Fruit fly (Drosophila melanogaster) whole organism, prepupa: ENCODE measurements around the gene lgs.

Experiments used
- CG1621 ChIP-seq: fragments of 200-800 bp; sonication (Bioruptor generic); optimal IDR thresholded peaks from 3 replicates; lab custom pipeline; 2018; ENCODE audit warnings: missing biosample characterization, mild to moderate bottlenecking, missing genetic modification characterization
- CG3919 ChIP-seq: fragments of 200-800 bp; sonication (Bioruptor generic); optimal IDR thresholded peaks from 3 replicates; lab custom pipeline; 2016; ENCODE audit warnings: missing biosample characterization, missing genetic modification characterization
- Sox102F ChIP-seq: fragments of 200-800 bp; sonication (Bioruptor generic); optimal IDR thresholded peaks from 2 replicates; lab custom pipeline; 2016; ENCODE audit warnings: missing biosample characterization, mild to moderate bottlenecking, missing genetic modification characterization
- dsx ChIP-seq: fragments of 200-800 bp; optimal IDR thresholded peaks from 3 replicates; lab custom pipeline; 2019; ENCODE audit warnings: missing biosample characterization, mild to moderate bottlenecking, missing genetic modification characterization, moderate library complexity; ENCODE audit not compliant: poor library complexity, severe bottlenecking

DNA sequence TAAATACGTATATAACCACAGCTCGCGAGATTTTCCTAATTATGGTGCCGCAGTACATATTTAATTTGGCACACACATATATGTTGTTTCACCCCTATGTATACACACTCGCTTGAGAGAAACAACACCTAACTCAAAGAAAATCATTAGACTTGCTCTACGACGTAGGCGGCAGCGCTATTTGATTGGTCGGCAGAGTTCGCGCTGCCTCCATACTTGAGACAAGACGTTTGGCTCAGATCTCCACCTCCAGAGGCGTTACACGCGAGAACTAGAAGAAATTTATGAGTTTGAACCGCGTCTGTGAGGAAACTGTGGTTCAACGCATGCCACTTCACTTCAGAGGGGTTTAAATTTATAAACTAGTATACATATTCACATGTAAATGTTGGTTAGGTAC lies 20.4 kb downstream of the lgs start:
- TF ChIP-seq CG1621 (tag; lab: Kevin White, UChicago) (no peak), CG3919 (GFP tag; lab: Kevin White, UChicago) (no peak), Sox102F (GFP tag; lab: Kevin White, UChicago) (no peak), dsx (GFP tag; lab: Kevin White, UChicago) (no peak)
